ENCODE assay signal across 1 worm cellular context in the genomic region with DNA sequence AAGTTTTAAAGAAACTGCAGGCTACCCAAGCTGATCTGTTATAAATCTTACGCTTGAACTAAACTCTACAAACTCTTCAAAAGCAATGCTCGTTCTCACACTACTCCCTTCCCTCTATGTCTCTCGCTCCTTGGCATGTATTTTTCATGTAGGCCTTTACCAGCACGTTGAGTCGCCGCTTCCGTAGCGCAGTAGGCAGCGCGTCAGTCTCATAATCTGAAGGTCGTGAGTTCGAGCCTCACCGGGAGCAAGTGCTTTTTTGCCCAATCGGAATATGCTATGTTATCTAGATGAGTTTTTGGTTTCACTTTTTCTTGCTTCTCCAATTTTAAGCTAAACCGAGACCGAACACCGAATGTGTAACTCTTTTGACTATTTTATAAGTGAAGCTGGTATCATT.
TF ChIP-seq lines count a peak whose summit lies in the region.

No protein-coding gene starts in this region.

TF ChIP-seq in whole organism, L4 larva, 104 proteins besides CTCF, POLR2A, EP300 and RAD21 (continued from another document):
- TF ChIP-seq lin-29 (GFP tag; IDR thresholded peaks at IDR 0.05; lab: Robert Waterston, UW) (no peak), T26A8.4 (GFP tag; IDR thresholded peaks at IDR 0.05; lab: Robert Waterston, UW) (peak; percentile 75), Y105C5A.15 (GFP tag; IDR thresholded peaks at IDR 0.05; lab: Robert Waterston, UW) (no peak), duxl-1 (tag; optimal IDR thresholded peaks at IDR 0.05; lab: Kevin White, UChicago; ENCODE audit: poor library complexity) (no peak), set-16 (GFP tag; IDR thresholded peaks at IDR 0.05; lab: Robert Waterston, UW) (peak; percentile 25; the same call in 1 of the 2 replicates), lir-3 (tag; optimal IDR thresholded peaks at IDR 0.05; lab: Kevin White, UChicago) (no peak), egl-27 (tag; optimal IDR thresholded peaks at IDR 0.05; lab: Kevin White, UChicago) (no peak), zfp-3 (GFP tag; conservative IDR thresholded peaks at IDR 0.05; lab: Robert Waterston, UW) (no peak), D1046.2 (GFP tag; IDR thresholded peaks at IDR 0.05; lab: Robert Waterston, UW) (0 out of 2 replicates have a peak, but pooled peaks have one; percentile 50), mep-1 (tag; optimal IDR thresholded peaks at IDR 0.05; lab: Kevin White, UChicago) (peak; percentile 15), nhr-6 (tag; optimal IDR thresholded peaks at IDR 0.05; lab: Kevin White, UChicago) (no peak), ceh-28 (tag; optimal IDR thresholded peaks at IDR 0.05; lab: Kevin White, UChicago) (no peak), ZK546.5 (tag; optimal IDR thresholded peaks at IDR 0.05; lab: Kevin White, UChicago) (no peak), rbr-2 (tag; optimal IDR thresholded peaks at IDR 0.05; lab: Kevin White, UChicago) (peak; percentile 41), fos-1 (tag; optimal IDR thresholded peaks at IDR 0.05; lab: Kevin White, UChicago) (no peak), ces-1 (GFP tag; optimal IDR thresholded peaks at IDR 0.05; lab: Kevin White, UChicago) (no peak), mxl-3 (GFP tag; optimal IDR thresholded peaks at IDR 0.05; lab: Kevin White, UChicago) (no peak), aha-1 (tag; lab: Kevin White, UChicago) (peak; percentile 77), F10B5.3 (tag; optimal IDR thresholded peaks at IDR 0.05; lab: Kevin White, UChicago) (no peak), nhr-42 (GFP tag; IDR thresholded peaks at IDR 0.05; lab: Robert Waterston, UW) (no peak), dmd-6 (GFP tag; IDR thresholded peaks at IDR 0.05; lab: Robert Waterston, UW) (peak; percentile 22; the same call in 1 of the 2 replicates), ztf-7 (tag; optimal IDR thresholded peaks at IDR 0.05; lab: Kevin White, UChicago) (no peak), F49E8.2 (tag; optimal IDR thresholded peaks at IDR 0.05; lab: Kevin White, UChicago; ENCODE audit: borderline replicate concordance) (no peak), hlh-30 (tag; optimal IDR thresholded peaks at IDR 0.05; lab: Kevin White, UChicago; ENCODE audit: insufficient read depth) (peak; percentile 18)
